Worm (Caenorhabditis elegans): Measurements from ENCODE around the gene npp-9.

DNA sequence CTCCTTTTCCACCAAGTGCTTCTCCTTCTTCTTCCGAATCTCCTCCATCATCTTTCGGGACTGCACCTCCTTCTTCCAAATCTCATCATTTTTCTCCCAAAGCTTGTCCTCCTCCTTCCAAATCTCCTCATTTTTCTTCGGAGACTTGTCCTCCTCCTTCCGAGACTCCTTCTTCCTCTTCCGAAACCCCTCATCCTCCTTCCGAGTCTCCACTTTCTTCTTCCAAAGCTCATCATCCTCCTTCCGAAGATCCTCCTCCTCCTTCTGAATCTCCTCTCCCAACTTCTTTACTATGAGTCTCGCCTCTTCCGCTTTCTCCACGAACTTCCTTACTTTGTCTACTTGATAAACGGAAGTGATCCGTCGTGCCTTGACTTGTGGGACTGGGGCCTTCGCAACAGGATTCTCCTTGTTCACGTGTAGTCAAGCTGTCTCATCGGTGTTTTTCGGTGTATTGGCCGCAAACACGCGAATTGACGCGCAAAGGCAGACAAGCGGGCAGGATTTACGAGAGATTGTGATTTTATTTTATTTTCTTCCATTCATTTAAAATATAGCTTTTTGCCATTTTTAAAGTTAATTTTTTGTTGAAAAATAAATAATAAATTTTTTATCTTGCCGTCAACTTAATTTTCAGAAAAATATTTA is 48.4 kb upstream of the npp-9 start, which contains the start of the genes K01A11.3 and C34C12.12:
- no peak for TF ChIP-seq lsy-2 (tag; optimal IDR thresholded peaks at IDR 0.05)
- TF ChIP-seq mdl-1 (tag; optimal IDR thresholded peaks at IDR 0.05), result no peak
- no peak for TF ChIP-seq egl-27 (tag; optimal IDR thresholded peaks at IDR 0.05)
